Worm (Caenorhabditis elegans) whole organism, young adult: Measurements from ENCODE around the gene dnj-3.

Experiments used
- B0336.3 ChIP-seq: fragments of 200-800 bp; sonication (Bioruptor generic); IDR thresholded peaks from 2 replicates; pipeline ENCODE4 v1.3.6; 2022; ENCODE audit warnings: missing genetic modification characterization, missing compliant biosample characterization
- D2030.7 ChIP-seq: fragments of 200-800 bp; sonication (Bioruptor generic); IDR thresholded peaks from 2 replicates; pipeline ENCODE4 v1.3.6; 2022; ENCODE audit warnings: missing genetic modification reagents, missing genetic modification characterization, missing compliant biosample characterization
- F49E8.2 ChIP-seq: sonication (generic microtip); optimal IDR thresholded peaks from 3 replicates; lab custom pipeline; 2017; ENCODE audit warnings: missing genetic modification characterization, mild to moderate bottlenecking, missing compliant biosample characterization, antibody characterized with exemption, moderate library complexity; ENCODE audit not compliant: insufficient read depth
- F57A8.1 ChIP-seq: fragments of 200-800 bp; sonication (Bioruptor generic); optimal IDR thresholded peaks from 2 replicates; lab custom pipeline; 2018; ENCODE audit warnings: mild to moderate bottlenecking, missing genetic modification characterization, moderate library complexity, missing compliant biosample characterization
- K11D2.4 ChIP-seq: fragments of 200-800 bp; sonication (Bioruptor generic); IDR thresholded peaks from 2 replicates; pipeline ENCODE4 v1.3.6; 2022; ENCODE audit warnings: missing genetic modification reagents, missing genetic modification characterization, missing compliant biosample characterization
- K12H6.12 ChIP-seq: fragments of 200-800 bp; sonication (Bioruptor generic); optimal IDR thresholded peaks from 2 replicates; lab custom pipeline; 2018; ENCODE audit warnings: mild to moderate bottlenecking, missing genetic modification characterization, missing compliant biosample characterization
- Y53F4B.3 ChIP-seq: fragments of 200-800 bp; sonication (Bioruptor generic); IDR thresholded peaks from 2 replicates; pipeline ENCODE4 v1.3.6; 2022; ENCODE audit warnings: missing genetic modification reagents, missing genetic modification characterization, missing compliant biosample characterization
- Y56A3A.18 ChIP-seq: fragments of 200-800 bp; sonication (Bioruptor generic); IDR thresholded peaks from 2 replicates; pipeline ENCODE4 v1.3.6; 2022; ENCODE audit warnings: missing genetic modification reagents, missing genetic modification characterization, missing compliant biosample characterization
- ZK185.1 ChIP-seq: sonication (generic microtip); optimal IDR thresholded peaks from 2 replicates; lab custom pipeline; 2016; ENCODE audit warnings: mild to moderate bottlenecking, missing genetic modification characterization, missing compliant biosample characterization; ENCODE audit not compliant: poor library complexity, severe bottlenecking
- aptf-3 ChIP-seq: fragments of 200-800 bp; sonication (Bioruptor generic); IDR thresholded peaks from 2 replicates; pipeline ENCODE4 v1.3.6; 2022; ENCODE audit warnings: missing genetic modification characterization, missing compliant biosample characterization
- athp-1 ChIP-seq: sonication (generic microtip); optimal IDR thresholded peaks from 2 replicates; lab custom pipeline; 2017; ENCODE audit warnings: mild to moderate bottlenecking, missing genetic modification characterization, missing compliant biosample characterization
- attf-5 ChIP-seq: fragments of 200-800 bp; sonication (Bioruptor generic); optimal IDR thresholded peaks from 2 replicates; lab custom pipeline; 2018; ENCODE audit warnings: mild to moderate bottlenecking, missing genetic modification characterization, missing compliant biosample characterization
- cebp-1 ChIP-seq, 2 experiments: fragments of 200-800 bp in 1 of 2; sonication (Bioruptor generic) in 1 of 2; sonication (generic microtip) in 1 of 2; IDR thresholded peaks in 1 of 2; optimal IDR thresholded peaks in 1 of 2; 2 replicates each; pipeline versions ENCODE4 v1.3.6 to Lab custom; 2017 to 2022; ENCODE audit warnings: missing compliant biosample characterization in 2 of 2, missing genetic modification characterization in 2 of 2, mild to moderate bottlenecking in 1 of 2, missing genetic modification reagents in 1 of 2, moderate library complexity in 1 of 2
- ceh-27 ChIP-seq: fragments of 200-800 bp; sonication (Bioruptor generic); optimal IDR thresholded peaks from 2 replicates; lab custom pipeline; 2018; ENCODE audit warnings: mild to moderate bottlenecking, missing genetic modification characterization, moderate library complexity, missing compliant biosample characterization
- egl-18 ChIP-seq: fragments of 200-800 bp; sonication (Bioruptor generic); IDR thresholded peaks from 2 replicates; pipeline ENCODE4 v1.3.6; 2022; ENCODE audit warnings: missing genetic modification reagents, missing genetic modification characterization, missing compliant biosample characterization
- egrh-3 ChIP-seq: fragments of 200-800 bp; sonication (Bioruptor generic); IDR thresholded peaks from 2 replicates; pipeline ENCODE4 v1.3.6; 2022; ENCODE audit warnings: missing genetic modification reagents, missing genetic modification characterization, missing compliant biosample characterization
- hmg-1.2 ChIP-seq: fragments of 200-800 bp; sonication (Bioruptor generic); IDR thresholded peaks from 2 replicates; pipeline ENCODE4 v1.3.6; 2022; ENCODE audit warnings: missing genetic modification reagents, missing genetic modification characterization, missing compliant biosample characterization
- lin-35 ChIP-seq, 3 experiments: fragments of 150-350 bp in 2 of 3; sonication (generic microtip) in 1 of 3; optimal IDR thresholded peaks; 2 replicates each; lab custom pipeline; 2014 to 2018; ENCODE audit warnings: missing biosample characterization in 3 of 3, missing genetic modification characterization in 3 of 3, missing genetic modification reagents in 3 of 3
- lin-40 ChIP-seq: sonication (generic microtip); optimal IDR thresholded peaks from 2 replicates; lab custom pipeline; 2016; ENCODE audit warnings: missing genetic modification characterization, mild to moderate bottlenecking, missing compliant biosample characterization, missing genotype, missing genetic modification reagents
- lin-54 ChIP-seq: fragments of 200-800 bp; sonication (Bioruptor generic); optimal IDR thresholded peaks from 2 replicates; lab custom pipeline; 2018; ENCODE audit warnings: mild to moderate bottlenecking, missing genetic modification characterization, missing compliant biosample characterization
- lir-1 ChIP-seq: fragments of 200-800 bp; sonication (Bioruptor generic); conservative IDR thresholded peaks from 2 replicates; pipeline ENCODE4 v1.3.6; 2022; ENCODE audit warnings: missing genetic modification reagents, missing genetic modification characterization, missing compliant biosample characterization
- lsl-1 ChIP-seq: fragments of 200-800 bp; sonication (Bioruptor generic); optimal IDR thresholded peaks from 2 replicates; lab custom pipeline; 2018; ENCODE audit warnings: mild to moderate bottlenecking, missing genetic modification characterization, moderate library complexity, missing compliant biosample characterization
- madf-10 ChIP-seq: sonication (generic microtip); optimal IDR thresholded peaks from 2 replicates; lab custom pipeline; 2016; ENCODE audit warnings: mild to moderate bottlenecking, missing genetic modification characterization, missing compliant biosample characterization
- mcd-1 ChIP-seq: fragments of 200-800 bp; sonication (Bioruptor generic); IDR thresholded peaks from 2 replicates; pipeline ENCODE4 v1.3.6; 2022; ENCODE audit warnings: missing genetic modification reagents, missing genetic modification characterization, missing compliant biosample characterization
- mxl-1 ChIP-seq: sonication (generic microtip); optimal IDR thresholded peaks from 2 replicates; lab custom pipeline; 2016; ENCODE audit warnings: missing genetic modification characterization, missing compliant biosample characterization
- nhr-27 ChIP-seq: fragments of 200-800 bp; sonication (Bioruptor generic); optimal IDR thresholded peaks from 2 replicates; lab custom pipeline; 2018; ENCODE audit warnings: mild to moderate bottlenecking, missing genetic modification characterization, moderate library complexity, missing compliant biosample characterization
- pbrm-1 ChIP-seq: fragments of 200-800 bp; sonication (Bioruptor generic); IDR thresholded peaks from 2 replicates; pipeline ENCODE4 v1.3.6; 2022; ENCODE audit warnings: missing genetic modification reagents, missing genetic modification characterization, missing compliant biosample characterization
- sea-2 ChIP-seq: fragments of 200-800 bp; sonication (Bioruptor generic); IDR thresholded peaks from 2 replicates; pipeline ENCODE4 v1.3.6; 2022; ENCODE audit warnings: missing genetic modification characterization, missing compliant biosample characterization
- snpc-1.1 ChIP-seq: sonication (generic microtip); optimal IDR thresholded peaks from 2 replicates; lab custom pipeline; 2017; ENCODE audit warnings: missing genetic modification characterization, mild to moderate bottlenecking, missing compliant biosample characterization, antibody characterized with exemption, moderate library complexity, missing genotype, missing genetic modification reagents; ENCODE audit not compliant: insufficient read depth
- snpc-4 ChIP-seq, 5 experiments: fragments of 150-350 bp in 1 of 5; sonication (generic microtip) in 4 of 5; optimal IDR thresholded peaks; 2 replicates each; lab custom pipeline; 2014 to 2018; ENCODE audit warnings: missing genetic modification characterization in 5 of 5, missing biosample characterization in 3 of 5, antibody characterized with exemption in 2 of 5, mild to moderate bottlenecking in 2 of 5, missing compliant biosample characterization in 2 of 5, missing genotype in 2 of 5, moderate library complexity in 2 of 5, missing genetic modification reagents in 1 of 5
- tbp1 ChIP-seq: fragments of 200-800 bp; sonication (Bioruptor generic); optimal IDR thresholded peaks from 2 replicates; lab custom pipeline; 2018; ENCODE audit warnings: mild to moderate bottlenecking, missing genetic modification characterization, missing compliant biosample characterization
- tbx-9 ChIP-seq: sonication (generic microtip); optimal IDR thresholded peaks from 2 replicates; lab custom pipeline; 2016; ENCODE audit warnings: borderline replicate concordance, missing genetic modification characterization, inconsistent platforms, missing compliant biosample characterization
- tlf-1 ChIP-seq: fragments of 200-800 bp; sonication (Bioruptor generic); optimal IDR thresholded peaks from 2 replicates; lab custom pipeline; 2018; ENCODE audit warnings: mild to moderate bottlenecking, missing genetic modification characterization, missing compliant biosample characterization
- zfh-2 ChIP-seq: fragments of 200-800 bp; sonication (Bioruptor generic); conservative IDR thresholded peaks from 2 replicates; pipeline ENCODE4 v1.3.6; 2022; ENCODE audit warnings: missing genetic modification reagents, missing genetic modification characterization, missing compliant biosample characterization
- ztf-18 ChIP-seq: sonication (generic microtip); optimal IDR thresholded peaks from 2 replicates; lab custom pipeline; 2016; ENCODE audit warnings: missing genotype, mild to moderate bottlenecking, missing genetic modification characterization, missing compliant biosample characterization
- ztf-26 ChIP-seq: sonication (generic microtip); optimal IDR thresholded peaks from 2 replicates; lab custom pipeline; 2017; ENCODE audit warnings: missing genetic modification characterization, missing compliant biosample characterization
- ztf-3 ChIP-seq: fragments of 200-800 bp; sonication (Bioruptor generic); optimal IDR thresholded peaks from 2 replicates; lab custom pipeline; 2018; ENCODE audit warnings: mild to moderate bottlenecking, missing genetic modification characterization, missing compliant biosample characterization

Gene dnj-3

DNA sequence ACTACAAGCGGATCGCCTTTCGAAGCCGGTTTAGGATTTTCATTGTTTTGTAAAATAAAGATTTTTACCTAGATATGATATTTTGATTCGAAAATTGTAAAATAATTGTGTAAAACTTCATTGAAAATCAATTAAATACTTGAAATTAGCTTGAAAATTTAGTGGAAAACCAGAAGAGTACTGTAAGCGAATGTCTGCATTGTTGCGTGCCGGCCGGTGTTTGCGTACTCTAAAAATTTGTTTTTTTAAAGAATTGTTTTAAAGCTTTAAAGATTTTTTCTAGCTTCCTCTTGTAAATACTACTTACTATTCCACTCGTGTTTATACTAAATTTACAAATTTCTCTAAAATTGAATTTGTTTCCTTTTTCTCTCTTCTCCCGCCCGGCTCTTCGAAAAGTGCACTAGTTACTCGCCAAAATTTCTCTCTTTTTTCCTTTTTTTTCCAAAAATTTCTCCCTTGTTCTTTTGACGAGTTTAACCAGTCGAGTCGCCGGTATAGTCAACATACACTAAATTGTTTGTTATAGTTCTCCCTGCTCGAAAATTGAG lies 1.0 kb downstream of the dnj-3 start:
- peak; percentile 62 for TF ChIP-seq lsl-1 (GFP tag; lab: Kevin White, UChicago)
- no peak for TF ChIP-seq mxl-1 (tag; lab: Kevin White, UChicago)
- peak; percentile 42; the same call in 1 of the 2 replicates for TF ChIP-seq D2030.7 (GFP tag; lab: Robert Waterston, UW)

DNA sequence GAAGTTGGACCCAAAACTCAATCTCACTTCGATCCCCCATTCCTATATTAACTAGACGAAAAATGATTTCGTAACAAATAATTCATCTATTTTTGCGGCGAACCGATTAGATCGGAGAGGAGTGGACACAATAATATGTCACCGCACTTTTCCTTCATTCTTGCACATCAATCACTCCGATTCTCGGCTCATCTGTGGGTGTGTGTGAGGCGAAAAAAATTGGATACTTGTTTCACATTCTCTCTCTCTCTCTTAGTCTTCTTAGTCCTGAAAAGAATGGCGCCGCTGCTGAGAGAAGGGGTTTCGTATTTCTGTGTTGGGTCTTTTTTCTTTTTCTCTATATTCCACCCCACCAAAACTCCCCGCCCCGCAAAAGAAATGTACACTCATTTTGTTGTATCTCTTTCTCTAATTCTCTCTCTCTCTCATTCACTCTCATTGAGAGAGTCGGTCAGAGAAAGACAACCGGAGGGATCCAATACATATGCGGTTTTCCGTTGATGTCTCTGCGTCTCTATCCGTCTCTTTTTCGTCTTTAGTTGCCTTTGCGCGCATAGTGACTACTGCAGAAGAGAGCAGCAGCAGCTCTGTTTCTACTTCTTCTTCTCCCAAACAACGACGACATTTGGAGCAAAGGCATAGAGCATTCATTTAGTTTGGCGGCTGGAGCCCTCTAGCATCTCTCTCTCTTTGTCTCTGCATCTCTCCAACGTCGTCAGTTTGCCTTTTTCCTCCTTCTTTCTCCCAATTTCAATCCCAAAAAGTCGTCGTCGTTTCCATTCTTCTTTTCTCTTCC lies 2.7 kb downstream of the dnj-3 start, which contains the start of gene unc-76:
Gene unc-76 (plus strand): TSS at position 746 of the 796 bp plus-strand sequence.
- TF ChIP-seq lin-54 (no peak), tbp1 (peak; percentile 10), egrh-3 (GFP tag; lab: Robert Waterston, UW) (0 out of 2 replicates have a peak, but pooled peaks have one; percentile 15), madf-10 (peak; percentile 20), B0336.3 (peak; percentile 39; the same call in 1 of the 2 replicates), ztf-3 (no peak), attf-5 (GFP tag; lab: Kevin White, UChicago) (peak; percentile 38), lin-40 (tag; lab: Kevin White, UChicago) (peak; percentile 76), snpc-4 (GFP tag; optimal IDR thresholded peaks at IDR 0.05; lab: Kevin White, UChicago) (no peak), snpc-4 (tag; optimal IDR thresholded peaks at IDR 0.05; lab: Kevin White, UChicago) (peak in 2 of 4 experiments; percentile 34 to 55), ceh-27 (GFP tag; lab: Kevin White, UChicago) (peak; percentile 13), ztf-18 (tag; lab: Kevin White, UChicago) (peak; percentile 29), cebp-1 (GFP tag; IDR thresholded peaks at IDR 0.05; lab: Robert Waterston, UW) (no peak), cebp-1 (tag; optimal IDR thresholded peaks at IDR 0.05; lab: Kevin White, UChicago) (peak; percentile 67), nhr-27 (tag; lab: Kevin White, UChicago) (no peak), Y53F4B.3 (GFP tag; lab: Robert Waterston, UW) (no peak), K12H6.12 (peak; percentile 89), K11D2.4 (GFP tag; lab: Robert Waterston, UW) (peak; percentile 56; the same call in 1 of the 2 replicates), hmg-1.2 (GFP tag; lab: Robert Waterston, UW) (peak; percentile 69), lir-1 (GFP tag; lab: Robert Waterston, UW) (no peak), mcd-1 (GFP tag; lab: Robert Waterston, UW) (peak; percentile 51), zfh-2 (peak; percentile 53; the same call in 1 of the 2 replicates)

DNA sequence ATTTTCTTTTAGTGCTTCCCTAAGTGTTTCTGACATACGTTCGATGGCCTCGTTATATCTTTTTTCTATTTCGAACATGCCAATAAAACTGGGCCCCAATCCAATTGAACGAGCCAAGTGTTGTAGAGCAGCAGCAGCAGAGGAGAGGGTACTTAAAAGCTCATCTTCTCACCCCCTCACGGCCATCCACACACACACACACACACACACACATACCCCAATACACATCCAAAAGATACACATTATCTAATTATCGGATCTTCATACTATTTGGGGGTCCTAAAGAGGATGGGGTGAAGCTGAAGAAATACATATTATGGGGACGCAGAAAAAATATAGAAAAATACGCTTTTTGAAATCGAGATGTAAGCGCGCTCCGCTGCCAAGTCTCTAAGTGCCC lies 4.3 kb downstream of the dnj-3 start:
- TF ChIP-seq sea-2 (GFP tag; lab: Robert Waterston, UW) (no peak), ceh-27 (GFP tag; lab: Kevin White, UChicago) (peak; percentile 69)

DNA sequence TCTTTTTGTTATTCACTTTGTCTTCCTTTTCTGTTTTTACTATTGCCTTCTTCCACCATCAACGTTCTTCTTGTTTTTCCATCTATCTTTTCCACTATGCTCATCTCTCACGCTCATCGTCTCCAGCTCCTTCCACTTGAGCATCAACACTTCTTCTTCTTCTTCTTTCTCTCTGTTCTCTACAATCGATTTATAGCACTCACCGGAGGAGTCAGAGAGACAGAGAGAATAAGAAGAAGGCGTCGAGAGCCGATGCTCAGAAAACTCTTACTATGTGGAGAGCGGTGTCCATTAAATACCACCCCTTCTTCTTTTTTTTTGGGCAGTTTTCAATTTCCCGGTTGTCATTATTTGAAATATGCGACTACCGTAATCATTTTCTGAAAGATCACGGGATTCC lies 6.4 kb downstream of the dnj-3 start:
- TF ChIP-seq pbrm-1 (GFP tag; lab: Robert Waterston, UW): no peak
- no peak for TF ChIP-seq ZK185.1
- no peak for TF ChIP-seq F49E8.2 (tag; lab: Kevin White, UChicago)
- TF ChIP-seq lin-35 (GFP tag; optimal IDR thresholded peaks at IDR 0.05; lab: Kevin White, UChicago): no peak
- TF ChIP-seq K12H6.12: peak; percentile 7
- no peak for TF ChIP-seq tlf-1 (GFP tag; lab: Kevin White, UChicago)
- TF ChIP-seq sea-2 (GFP tag; lab: Robert Waterston, UW): no peak
- TF ChIP-seq ceh-27 (GFP tag; lab: Kevin White, UChicago): peak; percentile 55
- no peak for TF ChIP-seq aptf-3
- peak; percentile 27; the same call in 1 of the 2 replicates for TF ChIP-seq hmg-1.2 (GFP tag; lab: Robert Waterston, UW)
- no peak for TF ChIP-seq lin-54
- no peak for TF ChIP-seq Y56A3A.18 (GFP tag; lab: Robert Waterston, UW)
- no peak for TF ChIP-seq tbx-9 (tag; lab: Kevin White, UChicago)
- TF ChIP-seq snpc-1.1: no peak
- TF ChIP-seq ztf-26 (tag; lab: Kevin White, UChicago): no peak
- no peak for TF ChIP-seq athp-1
- no peak for TF ChIP-seq egl-18 (GFP tag; lab: Robert Waterston, UW)
- no peak for TF ChIP-seq F57A8.1 (GFP tag; lab: Kevin White, UChicago)
